Worm (Caenorhabditis elegans) whole organism, L1 larva: Measurements from ENCODE around the gene srw-135.

ENCODE experiments used
- ama-1 ChIP-seq: fragments of 150-350 bp; optimal IDR thresholded peaks from 2 replicates; lab custom pipeline; 2014
- blmp-1 ChIP-seq: fragments of 150-350 bp; optimal IDR thresholded peaks from 2 replicates; lab custom pipeline; 2014; ENCODE audit warnings: missing biosample characterization, missing genetic modification characterization
- fos-1 ChIP-seq: fragments of 150-350 bp; optimal IDR thresholded peaks from 2 replicates; lab custom pipeline; 2014; ENCODE audit warnings: missing biosample characterization, missing genetic modification characterization
- grh-1 ChIP-seq: fragments of 200-800 bp; sonication (Bioruptor generic); IDR thresholded peaks from 2 replicates; pipeline ENCODE4 v1.3.6; 2022; ENCODE audit warnings: missing genetic modification reagents, missing genetic modification characterization, missing compliant biosample characterization
- irx-1 ChIP-seq: sonication (generic microtip); optimal IDR thresholded peaks from 2 replicates; lab custom pipeline; 2016; ENCODE audit warnings: missing genetic modification characterization, missing compliant biosample characterization
- jun-1 ChIP-seq: fragments of 150-350 bp; optimal IDR thresholded peaks from 2 replicates; lab custom pipeline; 2014; ENCODE audit warnings: missing biosample characterization, missing genetic modification reagents, missing genetic modification characterization
- lir-3 ChIP-seq: sonication (generic microtip); optimal IDR thresholded peaks from 2 replicates; lab custom pipeline; 2016; ENCODE audit warnings: mild to moderate bottlenecking, missing genetic modification characterization, moderate library complexity, missing compliant biosample characterization; ENCODE audit not compliant: poor library complexity
- nhr-11 ChIP-seq: fragments of 150-350 bp; optimal IDR thresholded peaks from 2 replicates; lab custom pipeline; 2014; ENCODE audit warnings: missing biosample characterization, missing genetic modification characterization
- nhr-47 ChIP-seq: sonication (generic microtip); optimal IDR thresholded peaks from 2 replicates; lab custom pipeline; 2016; ENCODE audit warnings: mild to moderate bottlenecking, missing genetic modification characterization, moderate library complexity, missing compliant biosample characterization
- nhr-76 ChIP-seq: sonication (generic microtip); optimal IDR thresholded peaks from 2 replicates; lab custom pipeline; 2017; ENCODE audit warnings: missing biosample characterization, missing genetic modification characterization
- unc-130 ChIP-seq: fragments of 150-350 bp; optimal IDR thresholded peaks from 2 replicates; lab custom pipeline; 2017; ENCODE audit warnings: missing biosample characterization, missing genetic modification characterization, inconsistent platforms
- unc-62 ChIP-seq: fragments of 150-350 bp; optimal IDR thresholded peaks from 2 replicates; lab custom pipeline; 2014; ENCODE audit warnings: missing biosample characterization, missing genetic modification reagents, missing genetic modification characterization
- ztf-11 ChIP-seq, 2 experiments: sonication (generic microtip); optimal IDR thresholded peaks; 2 replicates each; lab custom pipeline; 2016 to 2017; ENCODE audit warnings: missing genetic modification characterization in 2 of 2, missing biosample characterization in 1 of 2, missing compliant biosample characterization in 1 of 2

DNA sequence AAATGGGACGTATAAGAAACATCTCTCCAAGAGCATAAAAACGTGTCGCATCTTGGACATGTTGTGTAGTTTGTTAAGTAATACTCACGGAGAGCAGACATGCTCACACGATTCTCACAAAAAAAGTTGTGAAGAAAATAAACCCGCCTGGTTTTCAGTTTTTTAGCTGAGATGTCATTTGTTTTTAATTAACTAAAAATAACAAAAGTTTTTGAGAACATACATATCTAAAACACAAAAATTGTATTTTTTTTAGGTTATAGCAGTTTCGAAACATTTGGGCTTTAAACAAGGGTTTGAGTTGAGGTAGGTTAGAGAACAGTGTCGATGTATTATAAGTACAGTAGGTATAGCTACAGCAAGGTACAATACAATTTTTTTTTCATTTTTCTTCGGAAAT, 46.5 kb downstream of the srw-135 start, which contains the start of gene srh-88:
- TF ChIP-seq nhr-11 (tag; lab: Kevin White, UChicago) (no peak), nhr-76 (tag; lab: Kevin White, UChicago) (no peak), irx-1 (tag; lab: Kevin White, UChicago) (no peak), unc-130 (tag; lab: Kevin White, UChicago) (no peak), unc-62 (GFP tag; lab: Kevin White, UChicago) (no peak), lir-3 (no peak), grh-1 (no peak), fos-1 (no peak), nhr-47 (no peak), jun-1 (tag; lab: Kevin White, UChicago) (no peak), blmp-1 (tag; lab: Kevin White, UChicago) (no peak), ztf-11 (tag; optimal IDR thresholded peaks at IDR 0.05; lab: Kevin White, UChicago) (no peak), ama-1 (no peak)
